Worm (Caenorhabditis elegans) whole organism, mixed stage, embryonic: Measurements from ENCODE around the gene F32D8.8.

ENCODE experiments used
- M03D4.4 ChIP-seq: sonication (generic microtip); optimal IDR thresholded peaks from 2 replicates; lab custom pipeline; 2017; ENCODE audit warnings: mild to moderate bottlenecking, missing genetic modification characterization, missing compliant biosample characterization
- blmp-1 ChIP-seq: fragments of 150-350 bp; optimal IDR thresholded peaks from 2 replicates; lab custom pipeline; 2014; ENCODE audit warnings: missing biosample characterization, missing genetic modification characterization
- drap-1 ChIP-seq: fragments of 200-800 bp; sonication (Bioruptor generic); optimal IDR thresholded peaks from 3 replicates; lab custom pipeline; 2018; ENCODE audit warnings: mild to moderate bottlenecking, missing genetic modification characterization, missing compliant biosample characterization
- elt-1 ChIP-seq: sonication (generic microtip); optimal IDR thresholded peaks from 2 replicates; lab custom pipeline; 2017; ENCODE audit warnings: missing genetic modification characterization, mild to moderate bottlenecking, missing compliant biosample characterization, antibody characterized with exemption, moderate library complexity, borderline replicate concordance; ENCODE audit not compliant: insufficient read depth
- elt-3 ChIP-seq: fragments of 150-350 bp; optimal IDR thresholded peaks from 2 replicates; lab custom pipeline; 2014; ENCODE audit warnings: missing biosample characterization, missing genetic modification characterization
- lin-13 ChIP-seq: fragments of 150-350 bp; optimal IDR thresholded peaks from 2 replicates; lab custom pipeline; 2014; ENCODE audit warnings: missing biosample characterization, missing genetic modification characterization
- lsy-2 ChIP-seq: fragments of 150-350 bp; optimal IDR thresholded peaks from 2 replicates; lab custom pipeline; 2014; ENCODE audit warnings: missing biosample characterization, missing genetic modification characterization
- mab-5 ChIP-seq: fragments of 150-350 bp; optimal IDR thresholded peaks from 2 replicates; lab custom pipeline; 2014; ENCODE audit warnings: missing biosample characterization, missing genetic modification characterization
- nhr-12 ChIP-seq: fragments of 150-350 bp; optimal IDR thresholded peaks from 2 replicates; lab custom pipeline; 2014; ENCODE audit warnings: missing biosample characterization, missing genetic modification characterization
- pha-4 ChIP-seq: fragments of 150-350 bp; optimal IDR thresholded peaks from 2 replicates; lab custom pipeline; 2018; ENCODE audit warnings: missing biosample characterization, missing genetic modification reagents, missing genetic modification characterization
- sem-2 ChIP-seq: fragments of 200-800 bp; sonication (Bioruptor generic); optimal IDR thresholded peaks from 2 replicates; lab custom pipeline; 2018; ENCODE audit warnings: mild to moderate bottlenecking, missing genetic modification characterization, missing compliant biosample characterization
- snpc-4 ChIP-seq: fragments of 150-350 bp; optimal IDR thresholded peaks from 2 replicates; lab custom pipeline; 2014; ENCODE audit warnings: missing biosample characterization, missing genetic modification characterization
- unc-39 ChIP-seq: fragments of 150-350 bp; optimal IDR thresholded peaks from 2 replicates; lab custom pipeline; 2014; ENCODE audit warnings: missing biosample characterization, missing genetic modification characterization
- unc-62 ChIP-seq: fragments of 150-350 bp; optimal IDR thresholded peaks from 2 replicates; lab custom pipeline; 2014; ENCODE audit warnings: missing biosample characterization, missing genetic modification reagents, missing genetic modification characterization

DNA sequence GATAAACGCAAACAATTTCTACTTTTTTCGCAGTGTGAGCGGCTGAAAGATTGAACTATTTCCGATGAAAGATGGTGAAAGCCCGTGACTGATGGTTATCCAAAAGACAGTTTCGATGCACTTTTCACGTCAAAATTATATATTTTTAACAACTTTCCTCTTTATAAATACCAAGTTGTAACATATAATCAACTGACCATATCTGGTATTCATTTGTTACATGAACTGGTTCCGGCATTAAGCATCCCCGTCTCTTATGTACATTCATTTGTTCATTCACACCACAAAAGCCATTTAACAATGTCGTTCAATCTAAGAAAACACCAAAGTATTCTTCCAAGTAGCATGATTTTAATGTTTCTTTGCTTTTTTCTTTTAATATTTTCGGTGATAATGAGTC is 19.1 kb downstream of the F32D8.8 start, which contains the start of gene F32D8.2:
- TF ChIP-seq snpc-4 (no peak), unc-62 (GFP tag; lab: Kevin White, UChicago) (no peak), unc-39 (tag; lab: Kevin White, UChicago) (no peak), pha-4 (tag; lab: Kevin White, UChicago) (no peak), drap-1 (no peak), nhr-12 (tag; lab: Kevin White, UChicago) (no peak), elt-3 (tag; lab: Kevin White, UChicago) (no peak), M03D4.4 (tag; lab: Kevin White, UChicago) (no peak), lsy-2 (tag; lab: Kevin White, UChicago) (no peak), blmp-1 (tag; lab: Kevin White, UChicago) (no peak), mab-5 (tag; lab: Kevin White, UChicago) (no peak), elt-1 (tag; lab: Kevin White, UChicago) (no peak), sem-2 (GFP tag; lab: Kevin White, UChicago) (no peak), lin-13 (tag; lab: Kevin White, UChicago) (no peak)
